Worm (Caenorhabditis elegans): Measurements from ENCODE around the gene C48B4.10.

C48B4.10 gene

DNA sequence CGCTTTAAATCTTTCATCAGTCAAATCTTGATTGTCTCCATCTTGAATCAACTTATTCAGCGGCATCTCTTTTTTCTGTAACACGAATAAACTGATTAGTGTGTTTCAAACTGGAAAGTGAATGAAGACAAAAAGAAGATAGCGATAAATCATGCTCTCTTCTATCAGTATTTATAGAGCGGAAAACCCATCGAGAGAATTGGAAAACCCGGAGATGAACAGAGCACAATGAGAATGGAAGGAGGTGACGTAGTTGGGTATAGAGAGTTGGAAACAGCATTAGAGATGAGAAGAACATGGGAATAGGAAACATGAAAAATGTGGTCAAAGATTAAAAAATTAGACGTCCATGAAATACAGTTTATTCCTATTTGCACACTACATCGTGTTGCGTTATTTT is 27.8 kb upstream of the C48B4.10 start, which contains the start of gene acox-1.5 (continued):
- TF ChIP-seq nhr-41 (GFP tag; IDR thresholded peaks at IDR 0.05): no peak
- no peak for TF ChIP-seq lin-1 (GFP tag; IDR thresholded peaks at IDR 0.05)
- no peak for TF ChIP-seq nhr-6 (tag; optimal IDR thresholded peaks at IDR 0.05)
- no peak for TF ChIP-seq ceh-28 (tag; optimal IDR thresholded peaks at IDR 0.05)
- no peak for TF ChIP-seq lin-15B (tag; optimal IDR thresholded peaks at IDR 0.05)
- peak; percentile 22 for TF ChIP-seq dve-1 (tag; optimal IDR thresholded peaks at IDR 0.05; ENCODE audit: insufficient read depth)
- peak in 1 of 2 experiments; percentile 16 for TF ChIP-seq unc-62 (GFP tag; optimal IDR thresholded peaks at IDR 0.05 in 1 of 2)
- no peak for TF ChIP-seq unc-62 (tag; optimal IDR thresholded peaks at IDR 0.05)
- TF ChIP-seq F10B5.3 (tag; optimal IDR thresholded peaks at IDR 0.05): no peak
- TF ChIP-seq nhr-25 (tag; optimal IDR thresholded peaks at IDR 0.05; ENCODE audit: borderline replicate concordance, insufficient read depth): no peak
- TF ChIP-seq nhr-28 (tag; optimal IDR thresholded peaks at IDR 0.05): peak; percentile 55
- TF ChIP-seq spr-1 (tag; optimal IDR thresholded peaks at IDR 0.05): no peak
- peak; percentile 62 for TF ChIP-seq dmd-6 (GFP tag; IDR thresholded peaks at IDR 0.05)
- no peak for TF ChIP-seq R02D3.7 (tag; optimal IDR thresholded peaks at IDR 0.05)
- TF ChIP-seq hmg-1.1 (GFP tag; IDR thresholded peaks at IDR 0.05): no peak
- no peak for TF ChIP-seq nhr-102 (tag; optimal IDR thresholded peaks at IDR 0.05)
- no peak for TF ChIP-seq F37D6.2 (tag; optimal IDR thresholded peaks at IDR 0.05)
- TF ChIP-seq mxl-2 (GFP tag; conservative IDR thresholded peaks at IDR 0.05): no peak
- TF ChIP-seq daf-8 (GFP tag; IDR thresholded peaks at IDR 0.05): no peak
- no peak for TF ChIP-seq egl-27 (tag; optimal IDR thresholded peaks at IDR 0.05)
- TF ChIP-seq hlh-30 (tag; optimal IDR thresholded peaks at IDR 0.05; ENCODE audit: insufficient read depth): no peak
- TF ChIP-seq spr-3 (GFP tag; optimal IDR thresholded peaks at IDR 0.05): no peak
- TF ChIP-seq ceh-20 (GFP tag; IDR thresholded peaks at IDR 0.05): no peak

DNA sequence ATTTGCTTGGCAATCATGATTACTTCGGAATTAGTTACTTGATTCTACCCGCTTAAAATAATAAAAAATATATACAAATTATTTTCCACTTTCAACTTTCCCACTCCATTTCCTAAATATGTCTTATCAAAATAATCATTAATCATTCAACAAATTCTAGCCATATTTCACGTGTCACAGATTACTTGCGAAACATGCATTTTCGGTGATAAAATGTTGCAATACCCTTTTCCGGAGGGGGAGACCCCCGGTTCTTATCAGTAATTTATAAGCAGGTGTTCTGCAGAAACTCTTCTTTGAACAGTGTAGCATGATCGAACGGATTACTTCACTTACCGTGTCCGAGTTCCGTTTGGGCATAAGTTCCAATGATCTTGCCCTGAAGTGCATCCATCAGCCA is 25.9 kb upstream of the C48B4.10 start:
- TF ChIP-seq ama-1 (optimal IDR thresholded peaks at IDR 0.05) (no peak), F10B5.3 (tag; optimal IDR thresholded peaks at IDR 0.05) (no peak), ceh-44 (GFP tag; IDR thresholded peaks at IDR 0.05) (no peak), sdz-12 (GFP tag; optimal IDR thresholded peaks at IDR 0.05) (no peak), cey-2 (tag; optimal IDR thresholded peaks at IDR 0.05; ENCODE audit: borderline replicate concordance, insufficient read depth) (no peak), F26F4.8 (GFP tag; conservative IDR thresholded peaks at IDR 0.05) (no peak), daf-12 (tag; optimal IDR thresholded peaks at IDR 0.05) (no peak), lin-39 (tag; optimal IDR thresholded peaks at IDR 0.05) (no peak), ZK337.2 (GFP tag; IDR thresholded peaks at IDR 0.05) (no peak), nhr-77 (tag; optimal IDR thresholded peaks at IDR 0.05) (peak; percentile 64), php-3 (GFP tag; IDR thresholded peaks at IDR 0.05) (no peak), hlh-11 (tag; optimal IDR thresholded peaks at IDR 0.05) (peak; percentile 66), ceh-82 (tag; optimal IDR thresholded peaks at IDR 0.05) (no peak), mdl-1 (tag; optimal IDR thresholded peaks at IDR 0.05) (peak in 1 of 2 experiments; percentile 61), daf-16 (GFP tag; optimal IDR thresholded peaks at IDR 0.05) (no peak), daf-16 (tag; optimal IDR thresholded peaks at IDR 0.05) (peak; percentile 46), nhr-48 (tag; optimal IDR thresholded peaks at IDR 0.05) (no peak), ceh-62 (tag; optimal IDR thresholded peaks at IDR 0.05) (no peak), nhr-76 (tag; optimal IDR thresholded peaks at IDR 0.05) (no peak), madf-9 (GFP tag; conservative IDR thresholded peaks at IDR 0.05) (no peak), T20F7.1 (GFP tag; optimal IDR thresholded peaks at IDR 0.05) (no peak), dmd-8 (GFP tag; IDR thresholded peaks at IDR 0.05) (no peak), ZK546.5 (tag; optimal IDR thresholded peaks at IDR 0.05) (no peak), pqm-1 (tag; optimal IDR thresholded peaks at IDR 0.05) (peak; percentile 71), dpl-1 (GFP tag; optimal IDR thresholded peaks at IDR 0.05) (no peak), spr-3 (GFP tag; optimal IDR thresholded peaks at IDR 0.05) (no peak), F37D6.2 (tag; optimal IDR thresholded peaks at IDR 0.05) (no peak), unc-39 (tag; optimal IDR thresholded peaks at IDR 0.05) (no peak), ctbp-1 (GFP tag; IDR thresholded peaks at IDR 0.05) (no peak), F44E2.7 (GFP tag; IDR thresholded peaks at IDR 0.05) (no peak), lin-15B (tag; optimal IDR thresholded peaks at IDR 0.05) (no peak), mes-2 (tag; optimal IDR thresholded peaks at IDR 0.05; ENCODE audit: poor library complexity, severe bottlenecking) (no peak), aha-1 (tag) (no peak), nhr-28 (tag; optimal IDR thresholded peaks at IDR 0.05) (peak; percentile 79)

Data from whole organism, L4 larva.